Fruit fly (Drosophila melanogaster): ENCODE measurements around the gene CG18581.

CG18581 gene

dm6 chr3L:15007271-15007948 lies 42.6 kb downstream of the CG18581 start:
- TF ChIP-seq CTCF (optimal IDR thresholded peaks at IDR 0.05) (no peak), CG8478 (optimal IDR thresholded peaks at IDR 0.05) (no peak)

- TF ChIP-seq CG8478 (optimal IDR thresholded peaks at IDR 0.05) (no peak), CTCF (optimal IDR thresholded peaks at IDR 0.05) (no peak)
These were observed 43.2 kb downstream of the CG18581 start for dm6 chr3L:15006825-15007224.

- TF ChIP-seq CTCF (optimal IDR thresholded peaks at IDR 0.05) (no peak), CG8478 (optimal IDR thresholded peaks at IDR 0.05) (no peak)
These were observed 44.2 kb downstream of the CG18581 start for dm6 chr3L:15005774-15006173.

DNA sequence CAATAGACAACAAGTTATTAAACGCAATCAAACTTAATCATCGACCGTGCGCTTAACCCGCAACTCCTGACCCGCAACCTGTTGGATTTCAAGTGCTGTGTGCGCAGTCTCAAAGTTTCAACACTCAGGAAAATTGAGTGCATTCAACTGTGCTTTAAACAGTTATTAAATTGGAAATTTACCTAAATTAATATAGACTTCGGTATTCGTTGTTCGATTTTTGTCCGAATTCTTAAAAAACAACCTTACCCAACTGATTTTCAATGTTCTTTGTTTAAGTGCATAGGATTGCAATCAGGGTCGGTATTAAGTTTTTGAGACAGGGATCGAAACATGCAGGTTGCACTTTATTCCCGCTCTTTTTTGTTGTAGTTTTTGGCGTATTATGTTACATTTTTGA lies 44.9 kb downstream of the CG18581 start:
- no peak for TF ChIP-seq CG8478 (optimal IDR thresholded peaks at IDR 0.05)
- TF ChIP-seq CTCF (optimal IDR thresholded peaks at IDR 0.05), result no peak
